Fruit fly (Drosophila melanogaster) whole organism, embryonic: ENCODE data around the gene Targ2.

ENCODE experiments used
- CG10979 ChIP-seq: fragments of 200-800 bp; sonication (Bioruptor generic); optimal IDR thresholded peaks from 2 replicates; lab custom pipeline; 2018; ENCODE audit warnings: missing biosample characterization, mild to moderate bottlenecking, missing genetic modification characterization, moderate library complexity
- CG11504 ChIP-seq: fragments of 200-800 bp; sonication (Bioruptor generic); optimal IDR thresholded peaks from 3 replicates; lab custom pipeline; 2019; ENCODE audit warnings: missing biosample characterization, mild to moderate bottlenecking, missing genetic modification characterization, moderate library complexity
- CG11723 ChIP-seq: fragments of 200-800 bp; sonication (Bioruptor generic); optimal IDR thresholded peaks from 2 replicates; lab custom pipeline; 2017; ENCODE audit warnings: missing biosample characterization, mild to moderate bottlenecking, missing genetic modification characterization
- CG12155 ChIP-seq: fragments of 200-800 bp; sonication (Bioruptor generic); optimal IDR thresholded peaks from 3 replicates; lab custom pipeline; 2016; ENCODE audit warnings: missing biosample characterization, missing genetic modification characterization
- CG12236 ChIP-seq: fragments of 200-800 bp; sonication (Bioruptor generic); optimal IDR thresholded peaks from 2 replicates; lab custom pipeline; 2016; ENCODE audit warnings: missing biosample characterization, missing genetic modification characterization
- CG12769 ChIP-seq: fragments of 200-800 bp; sonication (Bioruptor generic); optimal IDR thresholded peaks from 2 replicates; lab custom pipeline; 2019; ENCODE audit warnings: missing biosample characterization, mild to moderate bottlenecking, missing genetic modification characterization, moderate library complexity
- CG13775 ChIP-seq: fragments of 200-800 bp; sonication (Bioruptor generic); optimal IDR thresholded peaks from 3 replicates; lab custom pipeline; 2017; ENCODE audit warnings: missing biosample characterization, mild to moderate bottlenecking, missing genetic modification characterization
- CG15011 ChIP-seq: fragments of 200-800 bp; sonication (Bioruptor generic); optimal IDR thresholded peaks from 3 replicates; lab custom pipeline; 2018; ENCODE audit warnings: missing biosample characterization, mild to moderate bottlenecking, missing genetic modification characterization
- CG16815 ChIP-seq: fragments of 200-800 bp; sonication (Bioruptor generic); optimal IDR thresholded peaks from 3 replicates; lab custom pipeline; 2017; ENCODE audit warnings: missing biosample characterization, mild to moderate bottlenecking, missing genetic modification characterization
- CG16863 ChIP-seq: fragments of 200-800 bp; sonication (Bioruptor generic); optimal IDR thresholded peaks from 3 replicates; lab custom pipeline; 2016; ENCODE audit warnings: missing biosample characterization, missing genetic modification characterization
- CG17361 ChIP-seq: fragments of 200-800 bp; sonication (Bioruptor generic); IDR thresholded peaks from 3 replicates; pipeline ENCODE4 v1.3.6; 2022; ENCODE audit warnings: missing biosample characterization, missing genetic modification characterization
- CG18764 ChIP-seq: fragments of 200-800 bp; sonication (Bioruptor generic); optimal IDR thresholded peaks from 3 replicates; lab custom pipeline; 2016; ENCODE audit warnings: missing biosample characterization, missing genetic modification characterization
- CG2120 ChIP-seq: fragments of 200-800 bp; sonication (Bioruptor generic); optimal IDR thresholded peaks from 3 replicates; lab custom pipeline; 2016; ENCODE audit warnings: missing biosample characterization, missing genetic modification characterization
- CG3065 ChIP-seq: fragments of 200-800 bp; sonication (Bioruptor generic); optimal IDR thresholded peaks from 2 replicates; lab custom pipeline; 2016; ENCODE audit warnings: missing biosample characterization, missing genetic modification characterization
- CG34224 ChIP-seq: fragments of 200-800 bp; sonication (Bioruptor generic); IDR thresholded peaks from 3 replicates; pipeline ENCODE4 v1.3.6; 2022; ENCODE audit warnings: missing biosample characterization, missing genetic modification characterization; ENCODE audit not compliant: partially characterized antibody
- CG34376 ChIP-seq: fragments of 200-800 bp; sonication (Bioruptor generic); optimal IDR thresholded peaks from 2 replicates; lab custom pipeline; 2018; ENCODE audit warnings: missing biosample characterization, mild to moderate bottlenecking, missing genetic modification characterization
- CG3838 ChIP-seq: fragments of 200-800 bp; sonication (Bioruptor generic); optimal IDR thresholded peaks from 3 replicates; lab custom pipeline; 2016; ENCODE audit warnings: missing biosample characterization, missing genetic modification characterization
- CG4424 ChIP-seq: fragments of 200-800 bp; sonication (Bioruptor generic); optimal IDR thresholded peaks from 3 replicates; lab custom pipeline; 2016; ENCODE audit warnings: missing biosample characterization, missing genetic modification characterization
- CG7928 ChIP-seq: fragments of 200-800 bp; sonication (Bioruptor generic); optimal IDR thresholded peaks from 2 replicates; lab custom pipeline; 2017; ENCODE audit warnings: missing biosample characterization, mild to moderate bottlenecking, missing genetic modification characterization
- CG8924 ChIP-seq: fragments of 200-800 bp; optimal IDR thresholded peaks from 3 replicates; lab custom pipeline; 2019; ENCODE audit warnings: missing biosample characterization, mild to moderate bottlenecking, missing genetic modification characterization, moderate library complexity
- Dip2 ChIP-seq: fragments of 200-800 bp; sonication (Bioruptor generic); IDR thresholded peaks from 2 replicates; pipeline ENCODE4 v1.3.6; 2022; ENCODE audit warnings: missing biosample characterization, missing genetic modification characterization
- Dp ChIP-seq: fragments of 200-800 bp; sonication (Bioruptor generic); optimal IDR thresholded peaks from 2 replicates; lab custom pipeline; 2018; ENCODE audit warnings: missing biosample characterization, mild to moderate bottlenecking, missing genetic modification characterization, moderate library complexity
- Dref ChIP-seq: fragments of 200-800 bp; sonication (Bioruptor generic); IDR thresholded peaks from 2 replicates; pipeline ENCODE4 v1.3.6; 2022; ENCODE audit warnings: missing biosample characterization, missing genetic modification characterization
- Elba2 ChIP-seq: fragments of 200-800 bp; sonication (Bioruptor generic); optimal IDR thresholded peaks from 3 replicates; lab custom pipeline; 2016; ENCODE audit warnings: missing biosample characterization, missing genetic modification characterization
- Fer2 ChIP-seq: fragments of 200-800 bp; sonication (Bioruptor generic); optimal IDR thresholded peaks from 2 replicates; lab custom pipeline; 2018; ENCODE audit warnings: missing biosample characterization, mild to moderate bottlenecking, missing genetic modification characterization, moderate library complexity
- H2.0 ChIP-seq: fragments of 200-800 bp; sonication (Bioruptor generic); IDR thresholded peaks from 2 replicates; pipeline ENCODE4 v1.3.6; 2022; ENCODE audit warnings: missing biosample characterization, missing genetic modification characterization
- HmgD ChIP-seq: fragments of 200-800 bp; sonication (Bioruptor generic); optimal IDR thresholded peaks from 3 replicates; lab custom pipeline; 2016; ENCODE audit warnings: missing biosample characterization, missing genetic modification characterization
- Lhr ChIP-seq: fragments of 200-800 bp; sonication (Bioruptor generic); optimal IDR thresholded peaks from 3 replicates; lab custom pipeline; 2017; ENCODE audit warnings: mild to moderate bottlenecking, missing biosample characterization, missing genetic modification reagents, missing genetic modification characterization
- Lpt ChIP-seq: fragments of >200 bp; optimal IDR thresholded peaks from 2 replicates; lab custom pipeline; 2018; ENCODE audit warnings: missing biosample characterization, missing genetic modification characterization
- Mes4 ChIP-seq: fragments of 200-800 bp; sonication (Bioruptor generic); optimal IDR thresholded peaks from 2 replicates; lab custom pipeline; 2016; ENCODE audit warnings: missing biosample characterization, missing genetic modification characterization
- Myb ChIP-seq: fragments of 200-800 bp; sonication (Bioruptor generic); optimal IDR thresholded peaks from 2 replicates; lab custom pipeline; 2016; ENCODE audit warnings: missing biosample characterization, missing genetic modification characterization
- cad ChIP-seq: fragments of >200 bp; optimal IDR thresholded peaks from 2 replicates; lab custom pipeline; 2017; ENCODE audit warnings: missing biosample characterization, missing genetic modification characterization
- croc ChIP-seq: fragments of 200-800 bp; sonication (Bioruptor generic); conservative IDR thresholded peaks from 3 replicates; pipeline ENCODE4 v1.3.6; 2022; ENCODE audit warnings: missing biosample characterization, missing genetic modification characterization
- crp ChIP-seq, 2 experiments: fragments of 200-800 bp; sonication (Bioruptor generic); optimal IDR thresholded peaks; 2 replicates in 1 of 2; 3 replicates in 1 of 2; lab custom pipeline; 2017; ENCODE audit warnings: missing biosample characterization in 2 of 2, missing genetic modification characterization in 2 of 2, mild to moderate bottlenecking in 1 of 2, moderate library complexity in 1 of 2
- dati ChIP-seq: fragments of 200-800 bp; sonication (Bioruptor generic); IDR thresholded peaks from 2 replicates; pipeline ENCODE4 v1.3.6; 2022; ENCODE audit warnings: missing biosample characterization, missing genetic modification characterization
- dimm ChIP-seq: fragments of 200-800 bp; sonication (Bioruptor generic); IDR thresholded peaks from 2 replicates; pipeline ENCODE4 v1.3.6; 2022; ENCODE audit warnings: missing biosample characterization, missing genetic modification characterization
- emc ChIP-seq: fragments of 200-800 bp; sonication (Bioruptor generic); optimal IDR thresholded peaks from 2 replicates; lab custom pipeline; 2016; ENCODE audit warnings: missing biosample characterization, missing genetic modification characterization
- eyg ChIP-seq: fragments of 200-800 bp; sonication (Bioruptor generic); optimal IDR thresholded peaks from 3 replicates; lab custom pipeline; 2016; ENCODE audit warnings: missing biosample characterization, missing genetic modification characterization
- gcm ChIP-seq: fragments of 200-800 bp; sonication (Bioruptor generic); optimal IDR thresholded peaks from 2 replicates; lab custom pipeline; 2019; ENCODE audit warnings: missing biosample characterization, mild to moderate bottlenecking, missing genetic modification characterization, moderate library complexity
- jing ChIP-seq: fragments of 200-800 bp; sonication (Bioruptor generic); optimal IDR thresholded peaks from 2 replicates; lab custom pipeline; 2018; ENCODE audit warnings: missing biosample characterization, mild to moderate bottlenecking, missing genetic modification characterization
- mirr ChIP-seq: fragments of 200-800 bp; sonication (Bioruptor generic); optimal IDR thresholded peaks from 3 replicates; lab custom pipeline; 2018; ENCODE audit warnings: missing biosample characterization, mild to moderate bottlenecking, missing genetic modification characterization
- oc ChIP-seq: fragments of 200-800 bp; sonication (Bioruptor generic); optimal IDR thresholded peaks from 2 replicates; lab custom pipeline; 2018; ENCODE audit warnings: missing biosample characterization, mild to moderate bottlenecking, missing genetic modification characterization, moderate library complexity
- org-1 ChIP-seq: fragments of 200-800 bp; sonication (Bioruptor generic); optimal IDR thresholded peaks from 2 replicates; lab custom pipeline; 2017; ENCODE audit warnings: missing biosample characterization, missing genetic modification characterization
- peb ChIP-seq: fragments of 200-800 bp; sonication (Bioruptor generic); IDR thresholded peaks from 2 replicates; pipeline ENCODE4 v1.3.6; 2022; ENCODE audit warnings: missing biosample characterization, missing genetic modification characterization
- pzg ChIP-seq: fragments of 200-800 bp; sonication (Bioruptor generic); optimal IDR thresholded peaks from 3 replicates; lab custom pipeline; 2018; ENCODE audit warnings: missing biosample characterization, mild to moderate bottlenecking, missing genetic modification characterization, moderate library complexity
- sd ChIP-seq: fragments of 200-800 bp; sonication (Bioruptor generic); optimal IDR thresholded peaks from 3 replicates; lab custom pipeline; 2018; ENCODE audit warnings: missing biosample characterization, mild to moderate bottlenecking, missing genetic modification characterization, moderate library complexity
- sens ChIP-seq: fragments of 200-800 bp; sonication (Bioruptor generic); peaks from one replicate; lab custom pipeline; 2016; ENCODE audit warnings: missing biosample characterization, missing genetic modification characterization
- sim ChIP-seq: fragments of 200-800 bp; sonication (Bioruptor generic); IDR thresholded peaks from 2 replicates; pipeline ENCODE4 v1.3.6; 2022; ENCODE audit warnings: missing biosample characterization, missing genetic modification characterization
- sna ChIP-seq: fragments of 200-800 bp; sonication (Bioruptor generic); IDR thresholded peaks from 2 replicates; pipeline ENCODE4 v1.3.6; 2022; ENCODE audit warnings: missing biosample characterization, missing genetic modification characterization; ENCODE audit not compliant: partially characterized antibody
- ssp ChIP-seq: fragments of 200-800 bp; sonication (Bioruptor generic); IDR thresholded peaks from 2 replicates; pipeline ENCODE4 v1.3.6; 2022; ENCODE audit warnings: missing biosample characterization, missing genetic modification characterization
- tap ChIP-seq: fragments of 200-800 bp; optimal IDR thresholded peaks from 3 replicates; lab custom pipeline; 2019; ENCODE audit warnings: missing biosample characterization, mild to moderate bottlenecking, missing genetic modification characterization, moderate library complexity
- wor ChIP-seq: fragments of 200-800 bp; sonication (Bioruptor generic); IDR thresholded peaks from 2 replicates; pipeline ENCODE4 v1.3.6; 2022; ENCODE audit warnings: missing biosample characterization, missing genetic modification characterization

Gene Targ2

DNA sequence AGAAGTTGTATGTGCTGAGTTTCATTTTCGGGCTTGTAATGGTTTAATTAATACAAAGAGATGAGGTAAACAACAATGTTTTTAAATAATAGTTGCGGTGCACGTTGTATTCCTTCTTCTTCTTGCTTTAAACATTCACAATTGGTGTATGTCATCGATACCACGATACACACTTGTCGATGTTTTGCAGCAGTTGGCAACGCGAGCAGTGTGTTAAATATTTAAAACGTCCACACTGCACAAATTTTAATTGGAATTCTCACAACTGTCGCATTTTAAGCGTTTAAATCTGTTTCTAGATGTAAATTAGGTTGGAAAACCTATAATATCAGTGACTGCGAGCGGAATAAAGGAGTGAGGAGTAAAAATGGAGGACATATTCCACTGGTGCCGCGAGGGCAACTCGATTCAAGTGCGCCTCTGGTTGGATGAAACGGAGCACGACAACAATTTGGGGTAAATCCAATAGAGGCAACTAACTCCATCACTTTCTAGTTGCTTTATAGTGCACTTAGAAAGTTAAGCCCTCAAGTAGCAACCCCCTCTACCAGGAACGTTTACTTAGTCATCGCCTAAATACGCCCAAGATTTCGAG is 13.8 kb upstream of the Targ2 start, which contains the start of the genes Trmt112 and Ilk (continued):
- TF ChIP-seq org-1 (no peak), tap (tag; lab: Kevin White, UChicago) (no peak), eyg (GFP tag; lab: Kevin White, UChicago) (no peak), gcm (GFP tag; lab: Kevin White, UChicago) (no peak), sna (GFP tag; lab: Robert Waterston, UW) (peak; percentile 46; the same call in 1 of the 2 replicates), Myb (GFP tag; lab: Kevin White, UChicago) (peak; percentile 86), CG12236 (GFP tag; lab: Kevin White, UChicago) (no peak), CG3065 (GFP tag; lab: Kevin White, UChicago) (no peak), CG17361 (GFP tag; lab: Robert Waterston, UW) (no peak), CG15011 (GFP tag; lab: Kevin White, UChicago) (no peak), CG11723 (GFP tag; lab: Kevin White, UChicago) (no peak), CG16815 (GFP tag; lab: Kevin White, UChicago) (no peak), Lhr (peak; percentile 46), dimm (no peak), CG34224 (GFP tag; lab: Robert Waterston, UW) (peak; percentile 77), Dp (peak; percentile 71), mirr (peak; percentile 10), CG2120 (GFP tag; lab: Kevin White, UChicago) (no peak), sim (GFP tag; lab: Robert Waterston, UW) (no peak), CG10979 (tag; lab: Kevin White, UChicago) (no peak), CG7928 (GFP tag; lab: Kevin White, UChicago) (no peak), CG34376 (GFP tag; lab: Kevin White, UChicago) (no peak), sens (GFP tag; lab: Kevin White, UChicago) (no peak), oc (tag; lab: Kevin White, UChicago) (no peak), croc (GFP tag; lab: Robert Waterston, UW) (no peak), emc (GFP tag; lab: Kevin White, UChicago) (no peak), CG16863 (GFP tag; lab: Kevin White, UChicago) (no peak), pzg (GFP tag; lab: Kevin White, UChicago) (peak; percentile 97), Lpt (GFP tag; lab: Kevin White, UChicago) (no peak), CG4424 (GFP tag; lab: Kevin White, UChicago) (no peak), peb (no peak), dati (GFP tag; lab: Robert Waterston, UW) (no peak), CG13775 (no peak), HmgD (peak; percentile 10), CG12155 (GFP tag; lab: Kevin White, UChicago) (no peak), wor (GFP tag; lab: Robert Waterston, UW) (no peak), Elba2 (GFP tag; lab: Kevin White, UChicago) (peak; percentile 55), Dip2 (GFP tag; lab: Robert Waterston, UW) (no peak), CG8924 (tag; lab: Kevin White, UChicago) (no peak), CG3838 (GFP tag; lab: Kevin White, UChicago) (no peak), CG18764 (GFP tag; lab: Kevin White, UChicago) (no peak), Fer2 (tag; lab: Kevin White, UChicago) (no peak), CG12769 (peak; percentile 25), sd (tag; lab: Kevin White, UChicago) (peak; percentile 77), ssp (GFP tag; lab: Robert Waterston, UW) (no peak), jing (GFP tag; lab: Kevin White, UChicago) (no peak), Mes4 (GFP tag; lab: Kevin White, UChicago) (no peak), H2.0 (GFP tag; lab: Robert Waterston, UW) (no peak), cad (GFP tag; lab: Kevin White, UChicago) (no peak), Dref (GFP tag; lab: Robert Waterston, UW) (peak; percentile 95), crp (GFP tag; optimal IDR thresholded peaks at IDR 0.05; lab: Kevin White, UChicago) (peak in 1 of 2 experiments; percentile 66), CG11504 (tag; lab: Kevin White, UChicago) (no peak)
